Worm (Caenorhabditis elegans) whole organism, early embryonic: Measurements from ENCODE around the gene T25B2.1.
A peak's percentile ranks its signal among the peaks of the same experiment; 100 is the strongest.

Experiments used
- B0310.2 ChIP-seq: sonication (generic microtip); optimal IDR thresholded peaks from 2 replicates; lab custom pipeline; 2016; ENCODE audit warnings: mild to moderate bottlenecking, missing genetic modification characterization, missing compliant biosample characterization
- F13C5.2 ChIP-seq: sonication (generic microtip); optimal IDR thresholded peaks from 2 replicates; lab custom pipeline; 2017; ENCODE audit warnings: mild to moderate bottlenecking, missing genetic modification characterization, inconsistent platforms, missing compliant biosample characterization
- aly-1 ChIP-seq: sonication (generic microtip); optimal IDR thresholded peaks from 2 replicates; lab custom pipeline; 2016; ENCODE audit warnings: missing genetic modification characterization, missing compliant biosample characterization
- ama-1 ChIP-seq: fragments of 150-350 bp; optimal IDR thresholded peaks from 2 replicates; lab custom pipeline; 2014
- ceh-13 ChIP-seq: fragments of 200-800 bp; sonication (Bioruptor generic); optimal IDR thresholded peaks from 2 replicates; lab custom pipeline; 2018; ENCODE audit warnings: mild to moderate bottlenecking, missing genetic modification characterization, missing compliant biosample characterization
- ceh-36 ChIP-seq: sonication (generic microtip); optimal IDR thresholded peaks from 2 replicates; lab custom pipeline; 2016; ENCODE audit warnings: missing genetic modification characterization, inconsistent platforms, missing compliant biosample characterization
- ets-7 ChIP-seq: sonication (generic microtip); optimal IDR thresholded peaks from 2 replicates; lab custom pipeline; 2016; ENCODE audit warnings: missing genotype, missing genetic modification characterization, missing compliant biosample characterization
- flt-1 ChIP-seq: fragments of 200-800 bp; sonication (Bioruptor generic); IDR thresholded peaks from 2 replicates; pipeline ENCODE4 v1.3.6; 2022; ENCODE audit warnings: missing genetic modification characterization, missing compliant biosample characterization
- hmbx-1 ChIP-seq: sonication (generic microtip); optimal IDR thresholded peaks from 2 replicates; lab custom pipeline; 2016; ENCODE audit warnings: mild to moderate bottlenecking, missing genetic modification characterization, missing compliant biosample characterization
- hmg-4 ChIP-seq: fragments of 200-800 bp; sonication (Bioruptor generic); optimal IDR thresholded peaks from 2 replicates; lab custom pipeline; 2018; ENCODE audit warnings: mild to moderate bottlenecking, missing genetic modification characterization, missing compliant biosample characterization
- hnd-1 ChIP-seq: sonication (generic microtip); optimal IDR thresholded peaks from 2 replicates; lab custom pipeline; 2016; ENCODE audit warnings: missing genetic modification characterization, missing compliant biosample characterization
- pes-1 ChIP-seq: fragments of 200-800 bp; sonication (Bioruptor generic); IDR thresholded peaks from 2 replicates; pipeline ENCODE4 v1.3.6; 2022; ENCODE audit warnings: missing genetic modification reagents, missing genetic modification characterization, missing compliant biosample characterization
- scrt-1 ChIP-seq: fragments of 200-800 bp; sonication (Bioruptor generic); IDR thresholded peaks from 2 replicates; pipeline ENCODE4 v1.3.6; 2022; ENCODE audit warnings: missing genetic modification characterization, missing compliant biosample characterization
- sea-1 ChIP-seq: fragments of 200-800 bp; sonication (Bioruptor generic); conservative IDR thresholded peaks from 2 replicates; pipeline ENCODE4 v1.3.6; 2022; ENCODE audit warnings: missing genetic modification characterization, missing compliant biosample characterization
- tbx-11 ChIP-seq: fragments of 200-800 bp; sonication (Bioruptor generic); IDR thresholded peaks from 2 replicates; pipeline ENCODE4 v1.3.6; 2022; ENCODE audit warnings: missing genetic modification characterization, missing compliant biosample characterization
- tbx-37 ChIP-seq: fragments of 200-800 bp; sonication (Bioruptor generic); conservative IDR thresholded peaks from 2 replicates; pipeline ENCODE4 v1.3.6; 2022; ENCODE audit warnings: missing genetic modification reagents, missing genetic modification characterization, missing compliant biosample characterization
- tra-4 ChIP-seq: sonication (generic microtip); optimal IDR thresholded peaks from 2 replicates; lab custom pipeline; 2017; ENCODE audit warnings: missing genetic modification characterization, missing compliant biosample characterization

Gene T25B2.1

ce11 chrX:6150449-6150848 is 23.3 kb upstream of the T25B2.1 start, which contains the start of gene tag-275:
Gene tag-275, minus strand, starts transcription at chrX:6150549.
- no peak for TF ChIP-seq scrt-1 (GFP tag; lab: Robert Waterston, UW)
- no peak for TF ChIP-seq ceh-13 (GFP tag; lab: Kevin White, UChicago)
- TF ChIP-seq pes-1 = no peak
- no peak for TF ChIP-seq tbx-37 (GFP tag; lab: Robert Waterston, UW)
- no peak for TF ChIP-seq tbx-11

- no peak for TF ChIP-seq tbx-11
- TF ChIP-seq ama-1 = no peak
- peak; percentile 40 for TF ChIP-seq F13C5.2 (tag; lab: Kevin White, UChicago)
- no peak for TF ChIP-seq tra-4 (tag; lab: Kevin White, UChicago)
- no peak for TF ChIP-seq flt-1 (GFP tag; lab: Robert Waterston, UW)
- TF ChIP-seq hmbx-1 (tag; lab: Kevin White, UChicago) = no peak
- no peak for TF ChIP-seq ets-7 (tag; lab: Kevin White, UChicago)
- TF ChIP-seq B0310.2 (tag; lab: Kevin White, UChicago) = no peak
- no peak for TF ChIP-seq tbx-37 (GFP tag; lab: Robert Waterston, UW)
- TF ChIP-seq aly-1 = no peak
- no peak for TF ChIP-seq hnd-1 (tag; lab: Kevin White, UChicago)
- TF ChIP-seq ceh-36 (tag; lab: Kevin White, UChicago) = no peak
- peak; percentile 43 for TF ChIP-seq hmg-4 (GFP tag; lab: Kevin White, UChicago)
- 0 out of 2 replicates have a peak, but pooled peaks have one; percentile 47 for TF ChIP-seq scrt-1 (GFP tag; lab: Robert Waterston, UW)
- 0 out of 2 replicates have a peak, but pooled peaks have one; percentile 28 for TF ChIP-seq sea-1 (GFP tag; lab: Robert Waterston, UW)
- no peak for TF ChIP-seq pes-1
- no peak for TF ChIP-seq ceh-13 (GFP tag; lab: Kevin White, UChicago)
Observed at ce11 chrX:6150949-6151519, 22.7 kb upstream of the T25B2.1 start.

ce11 chrX:6155436-6155835 is 18.3 kb upstream of the T25B2.1 start:
- no peak for TF ChIP-seq sea-1 (GFP tag; lab: Robert Waterston, UW)
- TF ChIP-seq pes-1 = no peak
- no peak for TF ChIP-seq tbx-11
- TF ChIP-seq aly-1 = no peak
- TF ChIP-seq tbx-37 (GFP tag; lab: Robert Waterston, UW) = no peak
- TF ChIP-seq ets-7 (tag; lab: Kevin White, UChicago) = no peak
- no peak for TF ChIP-seq scrt-1 (GFP tag; lab: Robert Waterston, UW)
- no peak for TF ChIP-seq hmg-4 (GFP tag; lab: Kevin White, UChicago)
- TF ChIP-seq ama-1 = no peak
- no peak for TF ChIP-seq flt-1 (GFP tag; lab: Robert Waterston, UW)
- TF ChIP-seq ceh-36 (tag; lab: Kevin White, UChicago) = no peak
- no peak for TF ChIP-seq F13C5.2 (tag; lab: Kevin White, UChicago)
- TF ChIP-seq hmbx-1 (tag; lab: Kevin White, UChicago) = no peak

ce11 chrX:6157411-6157916 is 16.3 kb upstream of the T25B2.1 start:
- TF ChIP-seq ama-1 (no peak), hnd-1 (tag; lab: Kevin White, UChicago) (no peak), ets-7 (tag; lab: Kevin White, UChicago) (no peak)

- no peak for TF ChIP-seq tbx-37 (GFP tag; lab: Robert Waterston, UW)
- no peak for TF ChIP-seq hnd-1 (tag; lab: Kevin White, UChicago)
- no peak for TF ChIP-seq sea-1 (GFP tag; lab: Robert Waterston, UW)
- no peak for TF ChIP-seq pes-1
- no peak for TF ChIP-seq hmg-4 (GFP tag; lab: Kevin White, UChicago)
- no peak for TF ChIP-seq flt-1 (GFP tag; lab: Robert Waterston, UW)
- no peak for TF ChIP-seq hmbx-1 (tag; lab: Kevin White, UChicago)
- no peak for TF ChIP-seq B0310.2 (tag; lab: Kevin White, UChicago)
- no peak for TF ChIP-seq scrt-1 (GFP tag; lab: Robert Waterston, UW)
- no peak for TF ChIP-seq ets-7 (tag; lab: Kevin White, UChicago)
- TF ChIP-seq tbx-11 = no peak
- TF ChIP-seq tra-4 (tag; lab: Kevin White, UChicago) = no peak
- TF ChIP-seq ceh-36 (tag; lab: Kevin White, UChicago) = no peak
- no peak for TF ChIP-seq ceh-13 (GFP tag; lab: Kevin White, UChicago)
- no peak for TF ChIP-seq F13C5.2 (tag; lab: Kevin White, UChicago)
- no peak for TF ChIP-seq aly-1
- TF ChIP-seq ama-1 = no peak
Observed at ce11 chrX:6159562-6159961, 14.2 kb upstream of the T25B2.1 start.

- no peak for TF ChIP-seq flt-1 (GFP tag; lab: Robert Waterston, UW)
Observed at ce11 chrX:6160427-6160826, 13.3 kb upstream of the T25B2.1 start, which contains the start of gene odd-2. Gene odd-2, minus strand, starts transcription at chrX:6160527.

ce11 chrX:6162037-6162436 is 11.7 kb upstream of the T25B2.1 start:
- no peak for TF ChIP-seq ceh-13 (GFP tag; lab: Kevin White, UChicago)
- no peak for TF ChIP-seq hmg-4 (GFP tag; lab: Kevin White, UChicago)
- TF ChIP-seq scrt-1 (GFP tag; lab: Robert Waterston, UW) = no peak
- TF ChIP-seq aly-1 = no peak
- no peak for TF ChIP-seq pes-1
- TF ChIP-seq tbx-37 (GFP tag; lab: Robert Waterston, UW) = no peak
- no peak for TF ChIP-seq ets-7 (tag; lab: Kevin White, UChicago)
- no peak for TF ChIP-seq hmbx-1 (tag; lab: Kevin White, UChicago)
- no peak for TF ChIP-seq ama-1
- TF ChIP-seq F13C5.2 (tag; lab: Kevin White, UChicago) = no peak
- TF ChIP-seq hnd-1 (tag; lab: Kevin White, UChicago) = no peak
- TF ChIP-seq ceh-36 (tag; lab: Kevin White, UChicago) = no peak
- TF ChIP-seq tbx-11 = no peak
- no peak for TF ChIP-seq B0310.2 (tag; lab: Kevin White, UChicago)
